Worm (Caenorhabditis elegans) whole organism, midembryonic: ENCODE results near the gene F09G8.5.

Experiments used
- T22C8.4 ChIP-seq: fragments of 200-800 bp; sonication (Bioruptor generic); IDR thresholded peaks from 2 replicates; pipeline ENCODE4 v1.3.6; 2022; ENCODE audit warnings: missing genetic modification characterization, missing compliant biosample characterization
- cog-1 ChIP-seq: sonication (generic microtip); optimal IDR thresholded peaks from 2 replicates; lab custom pipeline; 2016; ENCODE audit warnings: missing genetic modification characterization, missing compliant biosample characterization
- flt-1 ChIP-seq: fragments of 200-800 bp; sonication (Bioruptor generic); IDR thresholded peaks from 2 replicates; pipeline ENCODE4 v1.3.6; 2022; ENCODE audit warnings: missing genetic modification characterization, missing compliant biosample characterization
- klf-2 ChIP-seq: fragments of 200-800 bp; sonication (Bioruptor generic); conservative IDR thresholded peaks from 2 replicates; pipeline ENCODE4 v1.3.6; 2022; ENCODE audit warnings: missing genetic modification reagents, missing genetic modification characterization, missing compliant biosample characterization
- med-1 ChIP-seq: sonication (generic microtip); optimal IDR thresholded peaks from 2 replicates; lab custom pipeline; 2017; ENCODE audit warnings: missing genetic modification characterization, mild to moderate bottlenecking, missing compliant biosample characterization, antibody characterized with exemption, missing genetic modification reagents; ENCODE audit not compliant: insufficient read depth
- ref-1 ChIP-seq: fragments of 200-800 bp; sonication (Bioruptor generic); conservative IDR thresholded peaks from 2 replicates; pipeline ENCODE4 v1.3.6; 2022; ENCODE audit warnings: missing genetic modification reagents, missing genetic modification characterization, missing compliant biosample characterization
- tab-1 ChIP-seq: fragments of 200-800 bp; sonication (Bioruptor generic); IDR thresholded peaks from 2 replicates; pipeline ENCODE4 v1.3.6; 2022; ENCODE audit warnings: missing genetic modification characterization, missing compliant biosample characterization
- ztf-23 ChIP-seq: fragments of 200-800 bp; sonication (Bioruptor generic); IDR thresholded peaks from 2 replicates; pipeline ENCODE4 v1.3.6; 2022; ENCODE audit warnings: missing genetic modification reagents, missing genetic modification characterization, missing compliant biosample characterization
- ztf-29 ChIP-seq: fragments of 200-800 bp; sonication (Bioruptor generic); IDR thresholded peaks from 2 replicates; pipeline ENCODE4 v1.3.6; 2022; ENCODE audit warnings: missing genetic modification reagents, missing genetic modification characterization, missing compliant biosample characterization

DNA sequence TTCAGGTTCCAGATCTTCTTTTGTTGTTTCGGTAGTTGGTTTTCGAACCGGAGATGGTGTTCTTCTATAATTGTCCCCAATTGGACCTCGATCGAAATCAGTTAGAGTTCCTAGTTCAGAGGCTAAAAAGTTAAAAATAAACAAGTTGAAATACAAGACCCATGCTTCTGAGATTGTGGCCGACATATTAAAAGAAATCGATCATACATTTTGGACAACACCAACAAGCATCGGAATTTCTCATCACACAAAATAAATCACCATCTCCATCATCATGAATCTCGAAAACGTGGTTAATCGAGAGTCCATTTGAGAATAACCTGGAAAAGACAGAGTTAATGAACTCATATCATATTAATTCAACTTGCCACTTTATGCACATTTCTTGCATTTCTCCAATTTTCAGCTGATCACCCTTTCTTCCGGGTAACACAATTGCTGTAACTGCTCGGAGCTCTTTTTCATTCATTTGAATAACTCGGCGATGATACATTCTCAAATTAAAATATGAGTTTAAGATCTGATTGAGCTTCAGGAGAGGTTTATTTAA is 17.0 kb downstream of the F09G8.5 start, which contains the start of the genes mps-4 and F09G8.10:
- TF ChIP-seq ztf-23 (GFP tag; lab: Robert Waterston, UW) (no peak), flt-1 (GFP tag; lab: Robert Waterston, UW) (no peak), med-1 (GFP tag; lab: Kevin White, UChicago) (no peak), cog-1 (no peak), klf-2 (GFP tag; lab: Robert Waterston, UW) (no peak), ztf-29 (GFP tag; lab: Robert Waterston, UW) (no peak), tab-1 (GFP tag; lab: Robert Waterston, UW) (no peak), T22C8.4 (GFP tag; lab: Robert Waterston, UW) (no peak), ref-1 (GFP tag; lab: Robert Waterston, UW) (no peak)
